Worm (Caenorhabditis elegans) whole organism, late embryonic: ENCODE data around the gene gst-21.

Source experiments
- ceh-2 ChIP-seq: sonication (generic microtip); optimal IDR thresholded peaks from 2 replicates; lab custom pipeline; 2016; ENCODE audit warnings: missing genotype, missing genetic modification characterization, missing compliant biosample characterization
- ceh-31 ChIP-seq: sonication (generic microtip); optimal IDR thresholded peaks from 2 replicates; lab custom pipeline; 2016; ENCODE audit warnings: missing genetic modification characterization, missing compliant biosample characterization
- ceh-6 ChIP-seq: fragments of 200-800 bp; sonication (Bioruptor generic); optimal IDR thresholded peaks from 2 replicates; lab custom pipeline; 2018; ENCODE audit warnings: mild to moderate bottlenecking, missing genetic modification characterization, missing compliant biosample characterization
- ceh-9 ChIP-seq: sonication (generic microtip); optimal IDR thresholded peaks from 2 replicates; lab custom pipeline; 2016; ENCODE audit warnings: mild to moderate bottlenecking, missing genetic modification characterization, inconsistent platforms, missing compliant biosample characterization
- fkh-6 ChIP-seq: sonication (generic microtip); optimal IDR thresholded peaks from 2 replicates; lab custom pipeline; 2016; ENCODE audit warnings: missing genetic modification characterization, missing compliant biosample characterization
- hlh-13 ChIP-seq: fragments of 200-800 bp; sonication (Bioruptor generic); optimal IDR thresholded peaks from 2 replicates; lab custom pipeline; 2018; ENCODE audit warnings: mild to moderate bottlenecking, missing genetic modification characterization, missing compliant biosample characterization
- hlh-8 ChIP-seq: sonication (generic microtip); optimal IDR thresholded peaks from 2 replicates; lab custom pipeline; 2016; ENCODE audit warnings: missing genotype, missing genetic modification characterization, missing compliant biosample characterization
- lim-6 ChIP-seq: sonication (generic microtip); optimal IDR thresholded peaks from 2 replicates; lab custom pipeline; 2016; ENCODE audit warnings: missing genetic modification characterization, missing compliant biosample characterization
- nhr-232 ChIP-seq: sonication (generic microtip); optimal IDR thresholded peaks from 2 replicates; lab custom pipeline; 2016; ENCODE audit warnings: missing genetic modification characterization, missing compliant biosample characterization
- pros-1 ChIP-seq: fragments of 150-350 bp; optimal IDR thresholded peaks from 2 replicates; lab custom pipeline; 2014; ENCODE audit warnings: missing biosample characterization, missing genetic modification reagents, missing genetic modification characterization
- syd-9 ChIP-seq: sonication (generic microtip); optimal IDR thresholded peaks from 2 replicates; lab custom pipeline; 2016; ENCODE audit warnings: mild to moderate bottlenecking, missing genetic modification characterization, moderate library complexity, missing compliant biosample characterization
- ttx-3 ChIP-seq: sonication (generic microtip); optimal IDR thresholded peaks from 2 replicates; lab custom pipeline; 2016; ENCODE audit warnings: missing genetic modification reagents, missing genetic modification characterization, missing compliant biosample characterization
- zip-5 ChIP-seq: sonication (generic microtip); optimal IDR thresholded peaks from 2 replicates; lab custom pipeline; 2016; ENCODE audit warnings: missing genetic modification characterization, missing compliant biosample characterization

gst-21 gene

DNA sequence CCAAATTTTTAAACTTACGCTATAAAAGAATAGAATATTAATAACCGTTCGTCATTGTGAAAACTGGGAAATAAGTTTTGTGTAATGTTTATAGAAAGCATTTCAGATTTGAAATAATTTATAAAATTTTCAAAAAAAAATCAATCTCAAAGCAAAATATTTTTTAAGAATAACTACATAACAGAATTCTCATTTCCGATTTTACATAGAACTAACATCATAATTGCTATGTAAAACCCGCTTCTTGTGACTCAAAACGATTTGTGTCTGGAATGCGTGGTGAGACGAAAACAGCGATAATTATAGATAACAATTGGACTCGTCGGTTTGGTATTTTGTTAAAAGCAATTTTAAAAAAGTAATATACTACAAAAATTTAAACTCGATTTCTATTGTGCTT, 51.0 kb downstream of the gst-21 start, which contains the start of gene srw-91:
srw-91 (minus strand) TSS at position 101 of the 400 bp plus-strand sequence.
- no peak for TF ChIP-seq ceh-9 (tag; lab: Kevin White, UChicago)
- no peak for TF ChIP-seq ceh-31 (tag; lab: Kevin White, UChicago)
- no peak for TF ChIP-seq hlh-13 (GFP tag; lab: Kevin White, UChicago)
- TF ChIP-seq nhr-232 (tag; lab: Kevin White, UChicago), result no peak
- TF ChIP-seq lim-6 (tag; lab: Kevin White, UChicago), result no peak
- no peak for TF ChIP-seq zip-5 (tag; lab: Kevin White, UChicago)
- no peak for TF ChIP-seq ceh-2 (tag; lab: Kevin White, UChicago)
- no peak for TF ChIP-seq syd-9 (tag; lab: Kevin White, UChicago)
- no peak for TF ChIP-seq pros-1 (tag; lab: Kevin White, UChicago)
- no peak for TF ChIP-seq hlh-8
- TF ChIP-seq ceh-6 (GFP tag; lab: Kevin White, UChicago), result no peak
- TF ChIP-seq fkh-6 (tag; lab: Kevin White, UChicago), result no peak
- no peak for TF ChIP-seq ttx-3
